Worm (Caenorhabditis elegans): ENCODE results near the gene Y38F1A.2.

Y38F1A.2 gene

DNA sequence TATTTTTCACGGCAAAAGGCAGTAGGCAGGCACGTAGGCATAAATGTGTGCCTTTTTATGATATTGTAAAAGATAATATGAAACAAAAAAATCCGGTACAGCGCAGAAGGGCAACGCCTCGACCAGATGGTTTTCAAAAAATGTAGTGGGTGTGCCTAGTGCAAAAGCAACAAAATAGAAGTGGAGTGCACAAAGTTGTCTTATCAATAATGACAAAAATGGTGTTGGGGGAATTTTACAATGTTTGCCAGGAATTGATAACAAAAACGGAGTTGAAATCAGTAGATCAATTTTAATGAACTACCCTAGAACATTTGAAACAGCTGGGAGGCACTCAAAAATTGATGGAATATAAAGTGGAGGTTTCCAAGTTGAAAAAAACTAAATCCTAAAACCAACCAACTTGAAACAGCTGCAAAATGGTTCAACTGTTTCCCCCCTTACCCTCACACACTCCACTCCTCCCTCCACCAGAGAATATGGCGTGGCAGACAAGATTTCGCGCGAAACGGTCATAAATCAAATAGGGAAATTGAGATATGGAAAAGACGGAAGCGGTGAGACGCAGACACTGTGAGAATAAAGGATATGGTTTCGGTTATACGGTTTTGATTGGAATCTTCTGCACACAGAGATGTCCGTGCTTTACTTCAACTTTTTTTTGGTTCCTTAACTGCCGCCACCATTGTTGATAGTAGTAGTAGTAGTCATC is 49.6 kb downstream of the Y38F1A.2 start (continued):
- TF ChIP-seq snpc-4 (tag; optimal IDR thresholded peaks at IDR 0.05), result no peak
- no peak for TF ChIP-seq set-16 (GFP tag; IDR thresholded peaks at IDR 0.05)
- TF ChIP-seq spr-3 (GFP tag; optimal IDR thresholded peaks at IDR 0.05), result no peak
- no peak for TF ChIP-seq nhr-76 (tag; optimal IDR thresholded peaks at IDR 0.05)
- TF ChIP-seq ctbp-1 (GFP tag; IDR thresholded peaks at IDR 0.05), result no peak
- no peak for TF ChIP-seq lin-38 (GFP tag; IDR thresholded peaks at IDR 0.05)
- peak; percentile 64 for TF ChIP-seq pqm-1 (tag; optimal IDR thresholded peaks at IDR 0.05)
- no peak for TF ChIP-seq nhr-25 (tag; optimal IDR thresholded peaks at IDR 0.05; ENCODE audit: borderline replicate concordance, insufficient read depth)
- no peak for TF ChIP-seq daf-16 (GFP tag; optimal IDR thresholded peaks at IDR 0.05)
- TF ChIP-seq daf-16 (tag; optimal IDR thresholded peaks at IDR 0.05), result peak; percentile 68
- TF ChIP-seq zfp-2 (tag; optimal IDR thresholded peaks at IDR 0.05), result no peak
- no peak for TF ChIP-seq cey-2 (tag; optimal IDR thresholded peaks at IDR 0.05; ENCODE audit: borderline replicate concordance, insufficient read depth)
- TF ChIP-seq lim-7 (GFP tag; IDR thresholded peaks at IDR 0.05), result no peak
- no peak for TF ChIP-seq nhr-10 (tag; optimal IDR thresholded peaks at IDR 0.05)
- no peak for TF ChIP-seq egl-43 (GFP tag; IDR thresholded peaks at IDR 0.05)
- no peak for TF ChIP-seq lsy-2 (tag; optimal IDR thresholded peaks at IDR 0.05)
- no peak for TF ChIP-seq ceh-82 (tag; optimal IDR thresholded peaks at IDR 0.05)
- TF ChIP-seq gei-8 (GFP tag; optimal IDR thresholded peaks at IDR 0.05), result no peak
- no peak for TF ChIP-seq arid-1 (GFP tag; conservative IDR thresholded peaks at IDR 0.05)
- peak; percentile 63 for TF ChIP-seq hlh-11 (tag; optimal IDR thresholded peaks at IDR 0.05)
- no peak for TF ChIP-seq ces-1 (GFP tag; optimal IDR thresholded peaks at IDR 0.05)
- TF ChIP-seq mep-1 (tag; optimal IDR thresholded peaks at IDR 0.05), result no peak
- peak; percentile 51 for TF ChIP-seq dve-1 (tag; optimal IDR thresholded peaks at IDR 0.05; ENCODE audit: insufficient read depth)
- no peak for TF ChIP-seq daf-19 (GFP tag; conservative IDR thresholded peaks at IDR 0.05)
- no peak for TF ChIP-seq dpl-1 (GFP tag; optimal IDR thresholded peaks at IDR 0.05)
- TF ChIP-seq aha-1 (tag), result peak; percentile 88
- no peak for TF ChIP-seq lin-39 (tag; optimal IDR thresholded peaks at IDR 0.05)
- no peak for TF ChIP-seq fos-1 (tag; optimal IDR thresholded peaks at IDR 0.05)
- no peak for TF ChIP-seq zip-11 (GFP tag; IDR thresholded peaks at IDR 0.05)
- no peak for TF ChIP-seq zag-1 (tag; optimal IDR thresholded peaks at IDR 0.05)
- TF ChIP-seq lin-13 (GFP tag; optimal IDR thresholded peaks at IDR 0.05), result no peak
- TF ChIP-seq lin-1 (GFP tag; IDR thresholded peaks at IDR 0.05), result no peak
- TF ChIP-seq unc-39 (tag; optimal IDR thresholded peaks at IDR 0.05), result no peak
- peak; percentile 10 for TF ChIP-seq mxl-3 (GFP tag; optimal IDR thresholded peaks at IDR 0.05)
- no peak for TF ChIP-seq madf-9 (GFP tag; conservative IDR thresholded peaks at IDR 0.05)
- TF ChIP-seq mes-2 (tag; optimal IDR thresholded peaks at IDR 0.05; ENCODE audit: poor library complexity, severe bottlenecking), result no peak
- TF ChIP-seq rbr-2 (tag; optimal IDR thresholded peaks at IDR 0.05), result no peak
- TF ChIP-seq daf-12 (tag; optimal IDR thresholded peaks at IDR 0.05), result no peak
- no peak for TF ChIP-seq aly-2 (tag; optimal IDR thresholded peaks at IDR 0.05)
- TF ChIP-seq unc-130 (GFP tag; optimal IDR thresholded peaks at IDR 0.05), result no peak
- no peak for TF ChIP-seq F37D6.2 (tag; optimal IDR thresholded peaks at IDR 0.05)
- peak; percentile 55 for TF ChIP-seq nhr-48 (tag; optimal IDR thresholded peaks at IDR 0.05)
- no peak for TF ChIP-seq jun-1 (tag; optimal IDR thresholded peaks at IDR 0.05)
- TF ChIP-seq R02D3.7 (tag; optimal IDR thresholded peaks at IDR 0.05), result no peak
- TF ChIP-seq dmd-6 (GFP tag; IDR thresholded peaks at IDR 0.05), result peak; percentile 63
- TF ChIP-seq Y105C5A.15 (GFP tag; IDR thresholded peaks at IDR 0.05), result no peak
- TF ChIP-seq fkh-10 (GFP tag; optimal IDR thresholded peaks at IDR 0.05), result no peak
- no peak for TF ChIP-seq lir-3 (tag; optimal IDR thresholded peaks at IDR 0.05)
- 0 out of 2 replicates have a peak, but pooled peaks have one; percentile 7 for TF ChIP-seq tra-1 (GFP tag; IDR thresholded peaks at IDR 0.05)
- no peak for TF ChIP-seq daf-8 (GFP tag; IDR thresholded peaks at IDR 0.05)
- no peak for TF ChIP-seq snpc-1.2 (GFP tag; IDR thresholded peaks at IDR 0.05)
